Worm (Caenorhabditis elegans) whole organism, L2 larva: Measurements from ENCODE around the gene rpl-38.

Experiments used
- ZK546.5 ChIP-seq: sonication (generic microtip); optimal IDR thresholded peaks from 2 replicates; lab custom pipeline; 2017; ENCODE audit warnings: missing biosample characterization, missing genetic modification characterization
- ama-1 ChIP-seq: fragments of 150-350 bp; optimal IDR thresholded peaks from 2 replicates; lab custom pipeline; 2018; ENCODE audit warnings: inconsistent platforms
- blmp-1 ChIP-seq: sonication (generic microtip); optimal IDR thresholded peaks from 2 replicates; lab custom pipeline; 2017; ENCODE audit warnings: missing genetic modification characterization, mild to moderate bottlenecking, missing compliant biosample characterization, antibody characterized with exemption, moderate library complexity; ENCODE audit not compliant: insufficient read depth
- ceh-82 ChIP-seq: fragments of 150-350 bp; optimal IDR thresholded peaks from 2 replicates; lab custom pipeline; 2014; ENCODE audit warnings: missing biosample characterization, missing genetic modification characterization
- dmd-4 ChIP-seq: sonication (generic microtip); optimal IDR thresholded peaks from 2 replicates; lab custom pipeline; 2017; ENCODE audit warnings: missing biosample characterization, missing genetic modification characterization
- elt-3 ChIP-seq: sonication (generic microtip); optimal IDR thresholded peaks from 2 replicates; lab custom pipeline; 2017; ENCODE audit warnings: missing biosample characterization, missing genetic modification characterization
- fos-1 ChIP-seq: fragments of 150-350 bp; optimal IDR thresholded peaks from 2 replicates; lab custom pipeline; 2014; ENCODE audit warnings: missing biosample characterization, missing genetic modification characterization
- lin-11 ChIP-seq: fragments of 150-350 bp; sonication (generic microtip); optimal IDR thresholded peaks from 2 replicates; lab custom pipeline; 2014; ENCODE audit warnings: missing biosample characterization, missing genetic modification characterization, inconsistent platforms, mixed read lengths
- nhr-10 ChIP-seq: sonication (generic microtip); optimal IDR thresholded peaks from 2 replicates; lab custom pipeline; 2017; ENCODE audit warnings: missing biosample characterization, missing genetic modification characterization
- nhr-12 ChIP-seq: fragments of 150-350 bp; optimal IDR thresholded peaks from 2 replicates; lab custom pipeline; 2014; ENCODE audit warnings: missing biosample characterization, missing genetic modification characterization
- nhr-129 ChIP-seq: fragments of 150-350 bp; optimal IDR thresholded peaks from 2 replicates; lab custom pipeline; 2014; ENCODE audit warnings: missing biosample characterization, missing genetic modification characterization
- nhr-237 ChIP-seq: fragments of 150-350 bp; optimal IDR thresholded peaks from 2 replicates; lab custom pipeline; 2014; ENCODE audit warnings: missing biosample characterization, missing genetic modification characterization
- sem-4 ChIP-seq: fragments of 150-350 bp; optimal IDR thresholded peaks from 2 replicates; lab custom pipeline; 2014; ENCODE audit warnings: missing biosample characterization, missing genetic modification reagents, missing genetic modification characterization
- ztf-1 ChIP-seq: fragments of 200-800 bp; sonication (Bioruptor generic); conservative IDR thresholded peaks from 2 replicates; pipeline ENCODE4 v1.3.6; 2022; ENCODE audit warnings: missing genetic modification characterization, missing compliant biosample characterization

DNA sequence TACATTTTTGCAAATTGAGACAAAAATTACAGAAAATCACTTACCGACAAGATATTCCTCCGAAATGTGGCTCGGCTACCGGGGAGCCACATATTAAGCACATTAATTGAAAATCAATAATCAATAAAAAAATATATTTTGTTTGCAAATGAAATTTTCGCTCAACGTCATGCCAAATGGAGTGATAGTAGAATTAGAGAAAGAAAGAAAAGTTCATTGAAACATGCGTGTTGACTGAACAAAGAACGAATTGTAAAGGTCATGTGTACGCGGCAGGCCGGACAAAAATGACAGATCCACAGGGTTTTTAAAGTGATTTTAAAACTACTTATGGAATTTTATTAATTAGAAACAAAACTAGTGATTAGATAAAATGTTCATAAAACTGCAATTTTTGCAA is 28.4 kb upstream of the rpl-38 start:
- TF ChIP-seq elt-3 (no peak), blmp-1 (tag; lab: Kevin White, UChicago) (no peak), dmd-4 (tag; lab: Kevin White, UChicago) (no peak), nhr-129 (tag; lab: Kevin White, UChicago) (no peak), ztf-1 (no peak), nhr-237 (no peak), lin-11 (tag; lab: Kevin White, UChicago) (no peak), sem-4 (no peak), nhr-10 (tag; lab: Kevin White, UChicago) (no peak), ceh-82 (tag; lab: Kevin White, UChicago) (no peak), ZK546.5 (tag; lab: Kevin White, UChicago) (no peak), fos-1 (peak; percentile 15), ama-1 (no peak), nhr-12 (tag; lab: Kevin White, UChicago) (no peak)
